Worm (Caenorhabditis elegans) whole organism, early embryonic: Measurements from ENCODE around the gene F41E6.12.

Experiments
- B0310.2 ChIP-seq: sonication (generic microtip); optimal IDR thresholded peaks from 2 replicates; lab custom pipeline; 2016; ENCODE audit warnings: mild to moderate bottlenecking, missing genetic modification characterization, missing compliant biosample characterization
- F13C5.2 ChIP-seq: sonication (generic microtip); optimal IDR thresholded peaks from 2 replicates; lab custom pipeline; 2017; ENCODE audit warnings: mild to moderate bottlenecking, missing genetic modification characterization, inconsistent platforms, missing compliant biosample characterization
- aly-1 ChIP-seq: sonication (generic microtip); optimal IDR thresholded peaks from 2 replicates; lab custom pipeline; 2016; ENCODE audit warnings: missing genetic modification characterization, missing compliant biosample characterization
- ama-1 ChIP-seq: fragments of 150-350 bp; optimal IDR thresholded peaks from 2 replicates; lab custom pipeline; 2014
- ceh-13 ChIP-seq: fragments of 200-800 bp; sonication (Bioruptor generic); optimal IDR thresholded peaks from 2 replicates; lab custom pipeline; 2018; ENCODE audit warnings: mild to moderate bottlenecking, missing genetic modification characterization, missing compliant biosample characterization
- ceh-36 ChIP-seq: sonication (generic microtip); optimal IDR thresholded peaks from 2 replicates; lab custom pipeline; 2016; ENCODE audit warnings: missing genetic modification characterization, inconsistent platforms, missing compliant biosample characterization
- ets-7 ChIP-seq: sonication (generic microtip); optimal IDR thresholded peaks from 2 replicates; lab custom pipeline; 2016; ENCODE audit warnings: missing genotype, missing genetic modification characterization, missing compliant biosample characterization
- flt-1 ChIP-seq: fragments of 200-800 bp; sonication (Bioruptor generic); IDR thresholded peaks from 2 replicates; pipeline ENCODE4 v1.3.6; 2022; ENCODE audit warnings: missing genetic modification characterization, missing compliant biosample characterization
- hmbx-1 ChIP-seq: sonication (generic microtip); optimal IDR thresholded peaks from 2 replicates; lab custom pipeline; 2016; ENCODE audit warnings: mild to moderate bottlenecking, missing genetic modification characterization, missing compliant biosample characterization
- hmg-4 ChIP-seq: fragments of 200-800 bp; sonication (Bioruptor generic); optimal IDR thresholded peaks from 2 replicates; lab custom pipeline; 2018; ENCODE audit warnings: mild to moderate bottlenecking, missing genetic modification characterization, missing compliant biosample characterization
- hnd-1 ChIP-seq: sonication (generic microtip); optimal IDR thresholded peaks from 2 replicates; lab custom pipeline; 2016; ENCODE audit warnings: missing genetic modification characterization, missing compliant biosample characterization
- pes-1 ChIP-seq: fragments of 200-800 bp; sonication (Bioruptor generic); IDR thresholded peaks from 2 replicates; pipeline ENCODE4 v1.3.6; 2022; ENCODE audit warnings: missing genetic modification reagents, missing genetic modification characterization, missing compliant biosample characterization
- scrt-1 ChIP-seq: fragments of 200-800 bp; sonication (Bioruptor generic); IDR thresholded peaks from 2 replicates; pipeline ENCODE4 v1.3.6; 2022; ENCODE audit warnings: missing genetic modification characterization, missing compliant biosample characterization
- sea-1 ChIP-seq: fragments of 200-800 bp; sonication (Bioruptor generic); conservative IDR thresholded peaks from 2 replicates; pipeline ENCODE4 v1.3.6; 2022; ENCODE audit warnings: missing genetic modification characterization, missing compliant biosample characterization
- tbx-11 ChIP-seq: fragments of 200-800 bp; sonication (Bioruptor generic); IDR thresholded peaks from 2 replicates; pipeline ENCODE4 v1.3.6; 2022; ENCODE audit warnings: missing genetic modification characterization, missing compliant biosample characterization
- tbx-37 ChIP-seq: fragments of 200-800 bp; sonication (Bioruptor generic); conservative IDR thresholded peaks from 2 replicates; pipeline ENCODE4 v1.3.6; 2022; ENCODE audit warnings: missing genetic modification reagents, missing genetic modification characterization, missing compliant biosample characterization
- tra-4 ChIP-seq: sonication (generic microtip); optimal IDR thresholded peaks from 2 replicates; lab custom pipeline; 2017; ENCODE audit warnings: missing genetic modification characterization, missing compliant biosample characterization

F41E6.12 gene

DNA sequence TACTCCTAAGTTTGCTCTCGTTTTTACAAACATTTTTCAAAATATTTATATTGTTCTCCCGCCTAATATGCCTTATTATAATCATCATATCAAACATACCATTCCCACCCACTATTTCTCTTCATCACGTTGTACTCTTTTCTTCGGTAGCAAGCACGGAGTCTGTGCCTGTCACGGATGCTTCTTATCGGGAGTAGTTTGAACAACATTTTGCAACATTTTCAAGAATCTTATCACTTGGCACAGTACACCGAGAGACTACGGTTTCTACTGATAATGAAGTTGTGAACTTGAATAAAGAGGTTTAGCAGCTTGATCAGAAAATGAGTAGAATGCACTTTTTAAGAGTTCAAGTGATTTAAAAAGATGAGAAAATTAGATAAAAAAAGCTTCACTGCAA, 19.3 kb upstream of the F41E6.12 start:
- no peak for TF ChIP-seq tra-4
- TF ChIP-seq F13C5.2 = no peak
- TF ChIP-seq hmbx-1 = no peak
- no peak for TF ChIP-seq hmg-4 (GFP tag; lab: Kevin White, UChicago)
- no peak for TF ChIP-seq aly-1 (tag; lab: Kevin White, UChicago)
- TF ChIP-seq ceh-13 (GFP tag; lab: Kevin White, UChicago) = no peak
- TF ChIP-seq ama-1 (lab: Kevin White, UChicago) = no peak
- no peak for TF ChIP-seq B0310.2 (tag; lab: Kevin White, UChicago)
- TF ChIP-seq hnd-1 = no peak
- TF ChIP-seq tbx-37 (GFP tag; lab: Robert Waterston, UW) = no peak
- no peak for TF ChIP-seq sea-1
- TF ChIP-seq flt-1 (GFP tag; lab: Robert Waterston, UW) = no peak
- no peak for TF ChIP-seq scrt-1
- TF ChIP-seq tbx-11 (GFP tag; lab: Robert Waterston, UW) = no peak
- TF ChIP-seq pes-1 = no peak
- no peak for TF ChIP-seq ceh-36
- TF ChIP-seq ets-7 (tag; lab: Kevin White, UChicago) = no peak

DNA sequence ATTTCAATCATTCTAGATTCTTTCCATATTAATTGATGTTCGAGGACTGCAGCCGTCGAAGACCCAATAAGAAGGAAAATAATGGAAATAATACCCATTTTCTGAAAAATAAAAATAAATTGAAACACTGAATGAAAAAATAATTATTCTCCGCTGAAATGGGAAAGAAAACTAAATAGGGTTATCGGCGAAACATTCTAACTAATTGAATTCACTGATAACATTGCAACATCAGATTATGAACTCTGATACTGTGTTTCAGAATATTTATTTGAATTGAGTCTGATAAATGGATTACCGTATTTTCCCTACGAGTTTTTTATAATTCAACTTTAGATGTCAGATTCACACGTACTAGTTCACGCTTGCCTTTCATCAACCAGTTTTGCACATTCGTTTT, 14.2 kb upstream of the F41E6.12 start, which contains the start of gene asp-13:
Gene asp-13, minus strand, starts transcription at position 101 of the 400 bp plus-strand sequence.
- TF ChIP-seq flt-1 (GFP tag; lab: Robert Waterston, UW) = no peak
- TF ChIP-seq ama-1 (lab: Kevin White, UChicago) = no peak
- no peak for TF ChIP-seq ets-7 (tag; lab: Kevin White, UChicago)
- TF ChIP-seq sea-1 = no peak
- no peak for TF ChIP-seq B0310.2 (tag; lab: Kevin White, UChicago)
- no peak for TF ChIP-seq ceh-36
- no peak for TF ChIP-seq aly-1 (tag; lab: Kevin White, UChicago)
- TF ChIP-seq F13C5.2 = no peak
- no peak for TF ChIP-seq hmg-4 (GFP tag; lab: Kevin White, UChicago)
- no peak for TF ChIP-seq scrt-1
- no peak for TF ChIP-seq tra-4
- no peak for TF ChIP-seq tbx-37 (GFP tag; lab: Robert Waterston, UW)
- no peak for TF ChIP-seq pes-1
- no peak for TF ChIP-seq hmbx-1
- TF ChIP-seq tbx-11 (GFP tag; lab: Robert Waterston, UW) = no peak
- no peak for TF ChIP-seq ceh-13 (GFP tag; lab: Kevin White, UChicago)
- no peak for TF ChIP-seq hnd-1

DNA sequence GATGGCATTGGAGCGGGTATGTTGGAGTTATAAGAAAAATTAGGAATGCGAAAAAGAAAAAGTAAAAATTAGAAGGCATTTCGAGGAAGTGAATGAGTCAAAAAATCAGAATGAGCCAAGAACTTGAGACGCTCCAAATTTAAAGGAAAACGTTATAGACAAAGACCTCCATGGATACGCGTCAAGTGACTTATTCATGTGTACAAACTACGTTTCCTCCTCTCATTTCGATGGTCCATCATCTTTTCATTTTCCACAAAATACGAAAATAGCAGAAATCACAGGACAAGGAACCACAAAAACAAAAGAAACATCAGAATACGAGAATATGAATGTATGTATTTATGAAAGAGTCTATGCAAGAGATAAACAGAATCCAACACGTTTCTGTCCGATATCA, 12.3 kb upstream of the F41E6.12 start, which contains the start of gene F28A12.3:
Gene F28A12.3, minus strand, starts transcription at position 101 of the 400 bp plus-strand sequence.
- TF ChIP-seq ceh-36 = no peak
- no peak for TF ChIP-seq sea-1
- no peak for TF ChIP-seq tbx-11 (GFP tag; lab: Robert Waterston, UW)
- no peak for TF ChIP-seq hmg-4 (GFP tag; lab: Kevin White, UChicago)
- TF ChIP-seq ets-7 (tag; lab: Kevin White, UChicago) = no peak
- no peak for TF ChIP-seq aly-1 (tag; lab: Kevin White, UChicago)
- TF ChIP-seq hmbx-1 = no peak
- TF ChIP-seq pes-1 = no peak
- TF ChIP-seq flt-1 (GFP tag; lab: Robert Waterston, UW) = no peak
- TF ChIP-seq ama-1 (lab: Kevin White, UChicago) = no peak

DNA sequence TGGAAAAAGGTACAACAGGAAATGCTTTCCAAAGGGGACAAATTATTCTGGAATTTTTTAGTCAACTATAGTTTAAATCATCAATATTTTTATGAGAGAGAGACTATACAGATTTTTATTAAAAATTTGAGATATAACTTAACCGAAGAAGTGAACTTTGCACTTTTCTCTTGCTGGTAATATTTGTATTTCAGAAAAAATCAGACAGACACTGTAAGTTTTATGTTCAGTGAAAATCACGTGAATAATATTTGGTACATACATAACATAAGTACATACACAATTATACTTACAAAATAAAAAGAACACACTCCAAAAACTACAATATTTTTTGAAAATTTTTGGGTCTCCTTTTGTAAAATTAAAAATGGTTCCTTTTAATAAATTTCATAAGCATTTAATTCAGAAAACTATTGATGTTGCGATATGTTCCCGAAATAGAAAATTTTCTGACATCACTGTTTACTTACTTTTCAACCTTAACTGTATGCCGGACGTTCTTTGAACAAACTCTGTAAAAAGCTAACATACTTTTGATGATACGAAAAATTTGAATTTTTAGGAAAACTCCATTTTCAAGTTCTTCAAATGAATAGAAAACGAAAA, 8.8 kb upstream of the F41E6.12 start, which contains the start of the genes F28A12.10 and acd-4:
Gene F28A12.10, minus strand, starts transcription at position 101 of the 606 bp plus-strand sequence.
Gene acd-4, plus strand, starts transcription at position 556 of the 606 bp plus-strand sequence.
- TF ChIP-seq F13C5.2 (no peak), tbx-11 (GFP tag; lab: Robert Waterston, UW) (no peak), hnd-1 (no peak), hmg-4 (GFP tag; lab: Kevin White, UChicago) (no peak), scrt-1 (no peak), ceh-36 (no peak), B0310.2 (tag; lab: Kevin White, UChicago) (no peak), pes-1 (no peak), sea-1 (no peak), tra-4 (no peak), ets-7 (tag; lab: Kevin White, UChicago) (no peak), ama-1 (lab: Kevin White, UChicago) (no peak), ceh-13 (GFP tag; lab: Kevin White, UChicago) (no peak), aly-1 (tag; lab: Kevin White, UChicago) (no peak), hmbx-1 (no peak), tbx-37 (GFP tag; lab: Robert Waterston, UW) (no peak)

DNA sequence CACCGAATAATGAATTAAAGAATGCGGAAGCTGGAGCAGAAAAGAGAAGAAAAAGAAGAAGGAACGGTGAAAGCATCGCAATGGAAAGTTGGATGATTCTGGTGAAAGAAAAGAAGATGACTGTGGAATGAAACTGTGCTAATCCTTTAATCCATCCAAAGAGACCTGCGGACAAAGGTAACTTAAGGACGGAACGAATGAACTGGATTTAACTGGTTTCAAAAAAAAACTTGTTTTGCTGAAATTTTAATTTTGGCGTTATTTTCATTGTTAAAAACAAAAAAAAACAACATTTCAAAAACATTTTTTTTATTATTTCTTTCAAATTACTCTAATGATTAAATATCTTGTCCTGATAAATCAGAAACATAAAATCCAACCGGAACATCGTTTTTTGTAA, 8.0 kb upstream of the F41E6.12 start, which contains the start of gene grl-12:
Gene grl-12, minus strand, starts transcription at position 101 of the 400 bp plus-strand sequence.
- TF ChIP-seq B0310.2 (tag; lab: Kevin White, UChicago) = no peak
- no peak for TF ChIP-seq ceh-36
- TF ChIP-seq flt-1 (GFP tag; lab: Robert Waterston, UW) = no peak
- TF ChIP-seq hnd-1 = no peak
- TF ChIP-seq sea-1 = no peak
- no peak for TF ChIP-seq hmbx-1
- TF ChIP-seq tra-4 = no peak
- TF ChIP-seq ama-1 (lab: Kevin White, UChicago) = no peak
- TF ChIP-seq pes-1 = no peak
- no peak for TF ChIP-seq tbx-37 (GFP tag; lab: Robert Waterston, UW)
- TF ChIP-seq ets-7 (tag; lab: Kevin White, UChicago) = no peak
- TF ChIP-seq scrt-1 = no peak
- TF ChIP-seq ceh-13 (GFP tag; lab: Kevin White, UChicago) = no peak
- no peak for TF ChIP-seq hmg-4 (GFP tag; lab: Kevin White, UChicago)
- TF ChIP-seq tbx-11 (GFP tag; lab: Robert Waterston, UW) = no peak

DNA sequence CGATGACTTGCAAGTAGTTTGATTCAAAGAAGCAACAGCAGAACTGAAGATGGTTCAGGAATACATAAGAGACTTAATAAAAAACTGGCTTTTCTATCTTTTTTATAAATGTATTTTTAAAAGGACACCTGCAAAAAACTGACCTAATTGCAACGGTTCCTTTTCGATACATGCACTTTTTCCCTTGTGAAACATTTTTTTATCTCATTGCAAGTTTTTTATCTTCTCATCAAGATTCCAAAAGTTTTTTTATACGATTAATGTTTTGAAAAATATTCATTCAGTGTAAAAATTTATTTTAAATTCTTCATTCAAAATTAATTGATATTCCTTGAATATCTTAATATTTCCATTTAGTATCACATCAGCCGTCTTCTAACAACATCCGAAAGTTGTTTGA, 6.6 kb upstream of the F41E6.12 start, which contains the start of gene oac-29:
Gene oac-29, minus strand, starts transcription at position 101 of the 400 bp plus-strand sequence.
- TF ChIP-seq B0310.2 (tag; lab: Kevin White, UChicago) (no peak), hmbx-1 (no peak), flt-1 (GFP tag; lab: Robert Waterston, UW) (no peak), sea-1 (no peak), F13C5.2 (no peak), ceh-13 (GFP tag; lab: Kevin White, UChicago) (no peak), ets-7 (tag; lab: Kevin White, UChicago) (no peak)

DNA sequence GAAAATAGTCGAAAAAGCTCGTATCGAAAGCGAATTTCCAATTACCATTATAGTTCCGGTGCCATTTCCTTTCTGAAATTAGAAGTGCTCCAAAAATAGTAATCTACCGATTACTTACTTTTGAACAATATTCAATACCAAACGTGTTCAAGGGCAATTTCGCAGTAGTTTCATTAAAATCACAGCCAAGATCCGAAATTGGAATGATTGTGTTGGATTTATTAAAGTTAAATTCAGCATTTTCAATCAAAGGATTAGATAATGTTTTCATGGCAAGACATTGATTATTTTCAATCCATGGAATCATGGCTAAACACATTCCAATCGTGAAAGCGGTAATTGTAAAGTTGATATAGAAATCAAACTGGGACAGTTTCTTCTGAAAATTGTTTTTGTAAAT, 3.9 kb upstream of the F41E6.12 start:
- TF ChIP-seq ama-1 (lab: Kevin White, UChicago) (no peak), F13C5.2 (no peak), scrt-1 (no peak)
